Worm (Caenorhabditis elegans) whole organism, L4 larva: ENCODE measurements around the gene R07E5.15.

ENCODE experiments used
- F26F4.8 ChIP-seq: fragments of 200-800 bp; sonication (Bioruptor generic); conservative IDR thresholded peaks from 2 replicates; pipeline ENCODE4 v1.3.6; 2022; ENCODE audit warnings: missing genetic modification characterization, missing compliant biosample characterization
- F44E2.7 ChIP-seq: fragments of 200-800 bp; sonication (Bioruptor generic); IDR thresholded peaks from 2 replicates; pipeline ENCODE4 v2.1.2; 2022; ENCODE audit warnings: missing genetic modification characterization, missing compliant biosample characterization
- Y48G9A.11 ChIP-seq: fragments of 200-800 bp; sonication (Bioruptor generic); IDR thresholded peaks from 2 replicates; pipeline ENCODE4 v1.3.6; 2022; ENCODE audit warnings: missing genetic modification reagents, missing genetic modification characterization, missing compliant biosample characterization
- Y5F2A.4 ChIP-seq: fragments of 200-800 bp; sonication (Bioruptor generic); optimal IDR thresholded peaks from 2 replicates; lab custom pipeline; 2018; ENCODE audit warnings: mild to moderate bottlenecking, missing genetic modification characterization, missing compliant biosample characterization
- Y75B8A.6 ChIP-seq: fragments of 200-800 bp; sonication (Bioruptor generic); IDR thresholded peaks from 2 replicates; pipeline ENCODE4 v1.3.6; 2022; ENCODE audit warnings: missing genetic modification reagents, missing genetic modification characterization, missing compliant biosample characterization
- ceh-62 ChIP-seq: sonication (generic microtip); optimal IDR thresholded peaks from 2 replicates; lab custom pipeline; 2017; ENCODE audit warnings: missing biosample characterization, missing genetic modification characterization
- ceh-82 ChIP-seq: sonication (generic microtip); optimal IDR thresholded peaks from 2 replicates; lab custom pipeline; 2017; ENCODE audit warnings: missing biosample characterization, missing genetic modification characterization
- ctbp-1 ChIP-seq: fragments of 200-800 bp; sonication (Bioruptor generic); IDR thresholded peaks from 2 replicates; pipeline ENCODE4 v1.3.6; 2022; ENCODE audit warnings: missing genetic modification reagents, missing genetic modification characterization, missing compliant biosample characterization
- daf-12 ChIP-seq: fragments of 150-350 bp; optimal IDR thresholded peaks from 2 replicates; lab custom pipeline; 2014; ENCODE audit warnings: missing biosample characterization, missing genetic modification reagents, missing genetic modification characterization
- dmd-6 ChIP-seq: fragments of 200-800 bp; sonication (Bioruptor generic); IDR thresholded peaks from 2 replicates; pipeline ENCODE4 v1.3.6; 2022; ENCODE audit warnings: missing genetic modification reagents, missing genetic modification characterization, missing compliant biosample characterization
- dmd-8 ChIP-seq: fragments of 200-800 bp; sonication (Bioruptor generic); IDR thresholded peaks from 2 replicates; pipeline ENCODE4 v1.3.6; 2022; ENCODE audit warnings: missing genetic modification characterization, missing compliant biosample characterization
- dmd-9 ChIP-seq: fragments of 200-800 bp; sonication (Bioruptor generic); IDR thresholded peaks from 2 replicates; pipeline ENCODE4 v1.3.6; 2022; ENCODE audit warnings: missing genetic modification reagents, missing genetic modification characterization, missing compliant biosample characterization
- duxl-1 ChIP-seq: sonication (generic microtip); optimal IDR thresholded peaks from 2 replicates; lab custom pipeline; 2016; ENCODE audit warnings: mild to moderate bottlenecking, missing genetic modification characterization, moderate library complexity, missing compliant biosample characterization; ENCODE audit not compliant: poor library complexity
- dve-1 ChIP-seq: sonication (generic microtip); optimal IDR thresholded peaks from 2 replicates; lab custom pipeline; 2017; ENCODE audit warnings: antibody characterized with exemption, mild to moderate bottlenecking, missing genetic modification characterization, missing compliant biosample characterization; ENCODE audit not compliant: insufficient read depth
- egl-43 ChIP-seq: fragments of 200-800 bp; sonication (Bioruptor generic); IDR thresholded peaks from 2 replicates; pipeline ENCODE4 v1.3.6; 2022; ENCODE audit warnings: missing genetic modification reagents, missing genetic modification characterization, missing compliant biosample characterization
- fkh-10 ChIP-seq: fragments of 150-350 bp; optimal IDR thresholded peaks from 2 replicates; lab custom pipeline; 2014; ENCODE audit warnings: missing biosample characterization, missing genetic modification reagents, missing genetic modification characterization
- gei-8 ChIP-seq: fragments of 200-800 bp; sonication (Bioruptor generic); optimal IDR thresholded peaks from 2 replicates; lab custom pipeline; 2018; ENCODE audit warnings: mild to moderate bottlenecking, missing genetic modification characterization, missing compliant biosample characterization
- hif-1 ChIP-seq, 2 experiments: sonication (generic microtip); optimal IDR thresholded peaks; 2 replicates each; lab custom pipeline; 2016 to 2017; ENCODE audit warnings: missing compliant biosample characterization in 2 of 2, missing genetic modification characterization in 2 of 2, missing genetic modification reagents in 2 of 2, missing genotype in 2 of 2, mild to moderate bottlenecking in 1 of 2
- hlh-11 ChIP-seq: fragments of 200-800 bp; sonication (Bioruptor generic); optimal IDR thresholded peaks from 2 replicates; lab custom pipeline; 2018; ENCODE audit warnings: mild to moderate bottlenecking, missing genetic modification characterization, missing compliant biosample characterization
- hlh-30 ChIP-seq: sonication (generic microtip); optimal IDR thresholded peaks from 2 replicates; lab custom pipeline; 2017; ENCODE audit warnings: antibody characterized with exemption, mild to moderate bottlenecking, missing genetic modification characterization, missing compliant biosample characterization; ENCODE audit not compliant: insufficient read depth
- hmg-1.1 ChIP-seq: fragments of 200-800 bp; sonication (Bioruptor generic); IDR thresholded peaks from 2 replicates; pipeline ENCODE4 v1.3.6; 2022; ENCODE audit warnings: missing genetic modification reagents, missing genetic modification characterization, missing compliant biosample characterization
- lim-7 ChIP-seq: fragments of 200-800 bp; sonication (Bioruptor generic); IDR thresholded peaks from 2 replicates; pipeline ENCODE4 v1.3.6; 2022; ENCODE audit warnings: missing genetic modification characterization, missing compliant biosample characterization
- lin-1 ChIP-seq: fragments of 200-800 bp; sonication (Bioruptor generic); IDR thresholded peaks from 2 replicates; pipeline ENCODE4 v1.3.6; 2022; ENCODE audit warnings: missing genetic modification reagents, missing genetic modification characterization, missing compliant biosample characterization
- lin-29 ChIP-seq: fragments of 200-800 bp; sonication (Bioruptor generic); IDR thresholded peaks from 2 replicates; pipeline ENCODE4 v1.3.6; 2022; ENCODE audit warnings: missing genetic modification reagents, missing genetic modification characterization, missing compliant biosample characterization
- lir-3 ChIP-seq: sonication (generic microtip); optimal IDR thresholded peaks from 2 replicates; lab custom pipeline; 2016; ENCODE audit warnings: mild to moderate bottlenecking, missing genetic modification characterization, missing compliant biosample characterization
- lsy-2 ChIP-seq, 2 experiments: fragments of 150-350 bp in 1 of 2; sonication (generic microtip) in 1 of 2; optimal IDR thresholded peaks; 2 replicates each; lab custom pipeline; 2014 to 2017; ENCODE audit warnings: missing biosample characterization in 2 of 2, missing genetic modification characterization in 2 of 2
- madf-5 ChIP-seq, 2 experiments: fragments of 200-800 bp; sonication (Bioruptor generic); IDR thresholded peaks; 2 replicates each; pipeline ENCODE4 v1.3.6; 2022; ENCODE audit warnings: missing compliant biosample characterization in 2 of 2, missing genetic modification characterization in 2 of 2
- madf-9 ChIP-seq: fragments of 200-800 bp; sonication (Bioruptor generic); conservative IDR thresholded peaks from 2 replicates; pipeline ENCODE4 v1.3.6; 2022; ENCODE audit warnings: missing genetic modification reagents, missing genetic modification characterization, missing compliant biosample characterization
- mdt-29 ChIP-seq: fragments of 200-800 bp; sonication (Bioruptor generic); IDR thresholded peaks from 2 replicates; pipeline ENCODE4 v1.3.6; 2022; ENCODE audit warnings: missing genetic modification reagents, missing genetic modification characterization, missing compliant biosample characterization
- mes-2 ChIP-seq: sonication (generic microtip); optimal IDR thresholded peaks from 2 replicates; lab custom pipeline; 2016; ENCODE audit warnings: missing genotype, mild to moderate bottlenecking, missing genetic modification characterization, missing compliant biosample characterization; ENCODE audit not compliant: poor library complexity, severe bottlenecking
- nhr-10 ChIP-seq: fragments of 150-350 bp; optimal IDR thresholded peaks from 2 replicates; lab custom pipeline; 2014; ENCODE audit warnings: missing biosample characterization, missing genetic modification characterization
- nhr-77 ChIP-seq: fragments of 150-350 bp; optimal IDR thresholded peaks from 2 replicates; lab custom pipeline; 2014; ENCODE audit warnings: missing biosample characterization, missing genetic modification characterization
- pha-4 ChIP-seq, 2 experiments: fragments of 150-350 bp in 1 of 2; fragments of 200-800 bp in 1 of 2; sonication (Bioruptor generic) in 1 of 2; IDR thresholded peaks in 1 of 2; optimal IDR thresholded peaks in 1 of 2; 2 replicates each; pipeline versions ENCODE4 v1.3.6 to Lab custom; 2014 to 2022; ENCODE audit warnings: missing genetic modification characterization in 2 of 2, missing genetic modification reagents in 2 of 2, missing biosample characterization in 1 of 2, missing compliant biosample characterization in 1 of 2
- rbr-2 ChIP-seq: sonication (generic microtip); optimal IDR thresholded peaks from 2 replicates; lab custom pipeline; 2016; ENCODE audit warnings: missing genotype, missing genetic modification characterization, missing compliant biosample characterization
- saeg-2 ChIP-seq: fragments of 200-800 bp; sonication (Bioruptor generic); IDR thresholded peaks from 2 replicates; pipeline ENCODE4 v1.3.6; 2022; ENCODE audit warnings: missing genetic modification reagents, missing genetic modification characterization, missing compliant biosample characterization
- snpc-1.2 ChIP-seq: fragments of 200-800 bp; sonication (Bioruptor generic); IDR thresholded peaks from 2 replicates; pipeline ENCODE4 v1.3.6; 2022; ENCODE audit warnings: missing genetic modification reagents, missing genetic modification characterization, missing compliant biosample characterization
- spr-3 ChIP-seq: fragments of 200-800 bp; sonication (Bioruptor generic); optimal IDR thresholded peaks from 2 replicates; lab custom pipeline; 2018; ENCODE audit warnings: mild to moderate bottlenecking, missing genetic modification characterization, missing compliant biosample characterization
- tag-97 ChIP-seq: fragments of 200-800 bp; sonication (Bioruptor generic); IDR thresholded peaks from 2 replicates; pipeline ENCODE4 v1.3.6; 2022; ENCODE audit warnings: missing genetic modification characterization, missing compliant biosample characterization
- tra-1 ChIP-seq: fragments of 200-800 bp; sonication (Bioruptor generic); IDR thresholded peaks from 2 replicates; pipeline ENCODE4 v1.3.6; 2022; ENCODE audit warnings: missing genetic modification reagents, missing genetic modification characterization, missing compliant biosample characterization
- unc-130 ChIP-seq: sonication (generic microtip); optimal IDR thresholded peaks from 2 replicates; lab custom pipeline; 2016; ENCODE audit warnings: missing genetic modification reagents, missing genetic modification characterization, missing compliant biosample characterization
- unc-39 ChIP-seq: sonication (generic microtip); optimal IDR thresholded peaks from 2 replicates; lab custom pipeline; 2017; ENCODE audit warnings: missing biosample characterization, missing genetic modification characterization
- unc-62 ChIP-seq, 3 experiments: fragments of 150-350 bp in 1 of 3; sonication (generic microtip); optimal IDR thresholded peaks in 2 of 3; peaks in 1 of 3; 1 replicate in 1 of 3; 2 replicates in 2 of 3; lab custom pipeline; 2014 to 2017; ENCODE audit warnings: missing biosample characterization in 3 of 3, missing genetic modification characterization in 3 of 3, missing genetic modification reagents in 3 of 3, missing genotype in 1 of 3
- vab-7 ChIP-seq: fragments of 200-800 bp; sonication (Bioruptor generic); IDR thresholded peaks from 2 replicates; pipeline ENCODE4 v1.3.6; 2022; ENCODE audit warnings: missing genetic modification reagents, missing genetic modification characterization, missing compliant biosample characterization
- zfp-3 ChIP-seq: fragments of 200-800 bp; sonication (Bioruptor generic); conservative IDR thresholded peaks from 2 replicates; pipeline ENCODE4 v1.3.6; 2022; ENCODE audit warnings: missing genetic modification reagents, missing genetic modification characterization, missing compliant biosample characterization
- zip-11 ChIP-seq: fragments of 200-800 bp; sonication (Bioruptor generic); IDR thresholded peaks from 2 replicates; pipeline ENCODE4 v1.3.6; 2022; ENCODE audit warnings: missing genetic modification characterization, missing compliant biosample characterization
- ztf-11 ChIP-seq: fragments of 150-350 bp; optimal IDR thresholded peaks from 2 replicates; lab custom pipeline; 2014; ENCODE audit warnings: missing biosample characterization, missing genetic modification characterization

R07E5.15 gene

ce11 chrIII:4359900-4360299 lies 41.3 kb upstream of the R07E5.15 start:
- TF ChIP-seq Y48G9A.11: no peak
- no peak for TF ChIP-seq gei-8 (GFP tag; lab: Kevin White, UChicago)
- TF ChIP-seq nhr-77 (tag; lab: Kevin White, UChicago): no peak
- TF ChIP-seq, all 104 proteins: peak for 0

ce11 chrIII:4362332-4362731 lies 38.9 kb upstream of the R07E5.15 start:
- TF ChIP-seq tag-97 (GFP tag; lab: Robert Waterston, UW) (no peak), lsy-2 (tag; optimal IDR thresholded peaks at IDR 0.05; lab: Kevin White, UChicago) (no peak), lim-7 (GFP tag; lab: Robert Waterston, UW) (peak; percentile 73; the same call in 1 of the 2 replicates), nhr-10 (tag; lab: Kevin White, UChicago) (no peak), lin-1 (GFP tag; lab: Robert Waterston, UW) (0 out of 2 replicates have a peak, but pooled peaks have one; percentile 20), vab-7 (GFP tag; lab: Robert Waterston, UW) (peak; percentile 71), F44E2.7 (GFP tag; lab: Robert Waterston, UW) (0 out of 2 replicates have a peak, but pooled peaks have one; percentile 34), Y48G9A.11 (peak; percentile 63; the same call in 1 of the 2 replicates), dve-1 (tag; lab: Kevin White, UChicago) (peak; percentile 41), pha-4 (GFP tag; IDR thresholded peaks at IDR 0.05; lab: Robert Waterston, UW) (peak; percentile 46; the same call in 1 of the 2 replicates), pha-4 (tag; optimal IDR thresholded peaks at IDR 0.05; lab: Kevin White, UChicago) (no peak), hmg-1.1 (GFP tag; lab: Robert Waterston, UW) (0 out of 2 replicates have a peak, but pooled peaks have one; percentile 36), Y75B8A.6 (GFP tag; lab: Robert Waterston, UW) (no peak), madf-5 (GFP tag; IDR thresholded peaks at IDR 0.05; lab: Robert Waterston, UW) (0 out of 4 replicates have a peak, but pooled peaks of 1 of the 2 experiments have one; percentile 18), snpc-1.2 (GFP tag; lab: Robert Waterston, UW) (0 out of 2 replicates have a peak, but pooled peaks have one; percentile 25), zfp-3 (GFP tag; lab: Robert Waterston, UW) (no peak), rbr-2 (tag; lab: Kevin White, UChicago) (peak; percentile 12), unc-130 (GFP tag; lab: Kevin White, UChicago) (no peak), zip-11 (no peak), egl-43 (GFP tag; lab: Robert Waterston, UW) (peak; percentile 69), lir-3 (tag; lab: Kevin White, UChicago) (peak; percentile 22), ceh-62 (no peak), hif-1 (tag; optimal IDR thresholded peaks at IDR 0.05; lab: Kevin White, UChicago) (peak in 1 of 2 experiments; percentile 1), lin-29 (0 out of 2 replicates have a peak, but pooled peaks have one; percentile 16), Y5F2A.4 (no peak), unc-39 (tag; lab: Kevin White, UChicago) (no peak), dmd-9 (GFP tag; lab: Robert Waterston, UW) (0 out of 2 replicates have a peak, but pooled peaks have one; percentile 43), madf-9 (GFP tag; lab: Robert Waterston, UW) (peak; percentile 64; the same call in 1 of the 2 replicates), saeg-2 (GFP tag; lab: Robert Waterston, UW) (no peak), ctbp-1 (GFP tag; lab: Robert Waterston, UW) (0 out of 2 replicates have a peak, but pooled peaks have one; percentile 30), spr-3 (GFP tag; lab: Kevin White, UChicago) (no peak), hlh-11 (tag; lab: Kevin White, UChicago) (peak; percentile 21), hlh-30 (peak; percentile 19), mdt-29 (GFP tag; lab: Robert Waterston, UW) (no peak), dmd-8 (peak; percentile 69; the same call in 1 of the 2 replicates), tra-1 (no peak), F26F4.8 (no peak), unc-62 (GFP tag; optimal IDR thresholded peaks at IDR 0.05 in 1 of 2; lab: Kevin White, UChicago) (peak in 1 of 2 experiments; percentile 52), unc-62 (tag; optimal IDR thresholded peaks at IDR 0.05; lab: Kevin White, UChicago) (no peak), daf-12 (tag; lab: Kevin White, UChicago) (no peak), dmd-6 (GFP tag; lab: Robert Waterston, UW) (peak; percentile 43; the same call in 1 of the 2 replicates), duxl-1 (tag; lab: Kevin White, UChicago) (peak; percentile 35), mes-2 (tag; lab: Kevin White, UChicago) (peak; percentile 63), fkh-10 (GFP tag; lab: Kevin White, UChicago) (no peak), ztf-11 (tag; lab: Kevin White, UChicago) (no peak), ceh-82 (tag; lab: Kevin White, UChicago) (no peak)
